Worm (Caenorhabditis elegans) whole organism, L4 larva: ENCODE results near the gene C54F6.20.

Experiments
- aha-1 ChIP-seq: fragments of 150-350 bp; peaks from one replicate; lab custom pipeline; 2014; ENCODE audit warnings: missing biosample characterization, missing genetic modification characterization
- ama-1 ChIP-seq: fragments of 150-350 bp; optimal IDR thresholded peaks from 2 replicates; lab custom pipeline; 2014; ENCODE audit warnings: inconsistent platforms, mixed read lengths
- daf-19 ChIP-seq: fragments of 200-800 bp; sonication (Bioruptor generic); conservative IDR thresholded peaks from 2 replicates; pipeline ENCODE4 v1.3.6; 2022; ENCODE audit warnings: missing genetic modification characterization, missing compliant biosample characterization
- fkh-10 ChIP-seq: fragments of 150-350 bp; optimal IDR thresholded peaks from 2 replicates; lab custom pipeline; 2014; ENCODE audit warnings: missing biosample characterization, missing genetic modification reagents, missing genetic modification characterization
- lim-7 ChIP-seq: fragments of 200-800 bp; sonication (Bioruptor generic); IDR thresholded peaks from 2 replicates; pipeline ENCODE4 v1.3.6; 2022; ENCODE audit warnings: missing genetic modification characterization, missing compliant biosample characterization
- lin-13 ChIP-seq: fragments of 150-350 bp; optimal IDR thresholded peaks from 2 replicates; lab custom pipeline; 2014; ENCODE audit warnings: missing biosample characterization, missing genetic modification reagents, missing genetic modification characterization
- nhr-237 ChIP-seq: sonication (generic microtip); optimal IDR thresholded peaks from 2 replicates; lab custom pipeline; 2017; ENCODE audit warnings: missing biosample characterization, missing genetic modification characterization
- nhr-42 ChIP-seq: fragments of 200-800 bp; sonication (Bioruptor generic); IDR thresholded peaks from 2 replicates; pipeline ENCODE4 v1.3.6; 2022; ENCODE audit warnings: missing genetic modification characterization, missing compliant biosample characterization
- pha-4 ChIP-seq, 2 experiments: fragments of 150-350 bp in 1 of 2; fragments of 200-800 bp in 1 of 2; sonication (Bioruptor generic) in 1 of 2; IDR thresholded peaks in 1 of 2; optimal IDR thresholded peaks in 1 of 2; 2 replicates each; pipeline versions ENCODE4 v1.3.6 to Lab custom; 2014 to 2022; ENCODE audit warnings: missing genetic modification characterization in 2 of 2, missing genetic modification reagents in 2 of 2, missing biosample characterization in 1 of 2, missing compliant biosample characterization in 1 of 2
- skn-1 ChIP-seq: fragments of 150-350 bp; optimal IDR thresholded peaks from 2 replicates; lab custom pipeline; 2014; ENCODE audit warnings: missing biosample characterization, missing genetic modification characterization
- unc-130 ChIP-seq: sonication (generic microtip); optimal IDR thresholded peaks from 2 replicates; lab custom pipeline; 2016; ENCODE audit warnings: missing genetic modification reagents, missing genetic modification characterization, missing compliant biosample characterization
- unc-62 ChIP-seq, 3 experiments: fragments of 150-350 bp in 1 of 3; sonication (generic microtip); optimal IDR thresholded peaks in 2 of 3; peaks in 1 of 3; 1 replicate in 1 of 3; 2 replicates in 2 of 3; lab custom pipeline; 2014 to 2017; ENCODE audit warnings: missing biosample characterization in 3 of 3, missing genetic modification characterization in 3 of 3, missing genetic modification reagents in 3 of 3, missing genotype in 1 of 3

ce11 chrV:7514939-7515338, 9.6 kb upstream of the C54F6.20 start, which contains the start of gene srb-18:
- TF ChIP-seq skn-1 (tag; lab: Kevin White, UChicago), result no peak
- TF ChIP-seq nhr-42 (GFP tag; lab: Robert Waterston, UW), result no peak
- TF ChIP-seq pha-4 (GFP tag; IDR thresholded peaks at IDR 0.05; lab: Robert Waterston, UW), result no peak
- TF ChIP-seq pha-4 (tag; optimal IDR thresholded peaks at IDR 0.05; lab: Kevin White, UChicago), result no peak
- TF ChIP-seq unc-62 (GFP tag; optimal IDR thresholded peaks at IDR 0.05 in 1 of 2; lab: Kevin White, UChicago), result no peak
- TF ChIP-seq unc-62 (tag; optimal IDR thresholded peaks at IDR 0.05; lab: Kevin White, UChicago), result no peak
- TF ChIP-seq unc-130 (GFP tag; lab: Kevin White, UChicago), result no peak
- TF ChIP-seq lin-13 (GFP tag; lab: Kevin White, UChicago), result no peak
- no peak for TF ChIP-seq nhr-237 (tag; lab: Kevin White, UChicago)
- no peak for TF ChIP-seq aha-1
- TF ChIP-seq daf-19 (GFP tag; lab: Robert Waterston, UW), result no peak
- TF ChIP-seq lim-7 (GFP tag; lab: Robert Waterston, UW), result no peak
- TF ChIP-seq fkh-10, result no peak
- no peak for TF ChIP-seq ama-1 (lab: Kevin White, UChicago)
